Fruit fly (Drosophila melanogaster): ENCODE measurements around the gene Bcs1.

dm6 chr2L:10259960-10260749, 37.7 kb downstream of the Bcs1 start:
- no peak for TF ChIP-seq CG11902 (GFP tag; optimal IDR thresholded peaks at IDR 0.05)
- no peak for TF ChIP-seq Eip93F (GFP tag; optimal IDR thresholded peaks at IDR 0.05)
- TF ChIP-seq Lpt (GFP tag; optimal IDR thresholded peaks at IDR 0.05) = no peak
- no peak for TF ChIP-seq Gug (GFP tag; IDR thresholded peaks at IDR 0.05)
